Worm (Caenorhabditis elegans): ENCODE results near the gene Y71H2AM.29.
A peak's percentile ranks its signal among the peaks of the same experiment; 100 is the strongest.

DNA sequence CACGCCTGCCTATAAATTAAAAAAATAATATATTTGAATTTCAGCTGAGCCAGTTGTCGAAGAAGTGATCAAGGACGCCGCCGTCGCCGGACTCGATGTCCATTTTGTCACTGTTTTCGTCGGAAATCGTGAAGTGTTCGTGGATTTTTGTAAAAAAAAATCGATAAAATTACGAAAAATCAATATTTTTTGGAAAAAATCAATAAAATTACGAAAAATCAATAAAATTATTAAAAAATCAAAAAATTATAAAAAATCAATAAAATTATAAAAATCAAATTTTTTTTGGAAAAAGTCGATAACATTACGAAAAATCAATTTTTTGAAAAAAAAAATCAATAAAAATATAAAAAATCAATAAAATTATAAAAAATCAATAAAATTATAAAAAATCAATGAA, 2.4 kb downstream of the Y71H2AM.29 start:
- TF ChIP-seq ztf-23 (GFP tag; IDR thresholded peaks at IDR 0.05), result no peak
- no peak for TF ChIP-seq cog-1 (tag; optimal IDR thresholded peaks at IDR 0.05)
- TF ChIP-seq klf-2 (GFP tag; conservative IDR thresholded peaks at IDR 0.05), result no peak
- no peak for TF ChIP-seq flt-1 (GFP tag; IDR thresholded peaks at IDR 0.05)
- TF ChIP-seq med-1 (GFP tag; optimal IDR thresholded peaks at IDR 0.05; ENCODE audit: insufficient read depth), result no peak
- peak; percentile 77 for TF ChIP-seq T22C8.4 (GFP tag; IDR thresholded peaks at IDR 0.05)
- no peak for TF ChIP-seq ref-1 (GFP tag; conservative IDR thresholded peaks at IDR 0.05)
- TF ChIP-seq ztf-29 (GFP tag; IDR thresholded peaks at IDR 0.05), result no peak
- TF ChIP-seq tab-1 (GFP tag; IDR thresholded peaks at IDR 0.05), result no peak
